Worm (Caenorhabditis elegans): ENCODE data around the gene ugt-55.

The ugt-55 gene

ce11 chrV:12295520-12295919 lies 39.0 kb downstream of the ugt-55 start (continued):
- TF ChIP-seq dpl-1 (GFP tag; optimal IDR thresholded peaks at IDR 0.05) (no peak), pqm-1 (tag; optimal IDR thresholded peaks at IDR 0.05) (no peak), irx-1 (tag; optimal IDR thresholded peaks at IDR 0.05) (peak; percentile 25), lin-14 (GFP tag; optimal IDR thresholded peaks at IDR 0.05) (peak; percentile 56), aly-2 (tag; optimal IDR thresholded peaks at IDR 0.05) (no peak), skn-1 (tag; optimal IDR thresholded peaks at IDR 0.05) (no peak), nhr-237 (tag; optimal IDR thresholded peaks at IDR 0.05) (no peak), ztf-4 (tag; optimal IDR thresholded peaks at IDR 0.05) (no peak), sox-4 (tag; optimal IDR thresholded peaks at IDR 0.05) (no peak), unc-30 (tag; optimal IDR thresholded peaks at IDR 0.05) (no peak), mdl-1 (tag; optimal IDR thresholded peaks at IDR 0.05) (no peak), egl-27 (tag; optimal IDR thresholded peaks at IDR 0.05) (no peak), unc-86 (tag; optimal IDR thresholded peaks at IDR 0.05) (no peak), tlp-1 (tag; optimal IDR thresholded peaks at IDR 0.05) (no peak), dsc-1 (tag; optimal IDR thresholded peaks at IDR 0.05) (no peak), nhr-28 (tag; optimal IDR thresholded peaks at IDR 0.05) (no peak), nhr-20 (tag; optimal IDR thresholded peaks at IDR 0.05) (peak; percentile 36), lin-13 (GFP tag; optimal IDR thresholded peaks at IDR 0.05) (no peak), alr-1 (tag; optimal IDR thresholded peaks at IDR 0.05; ENCODE audit: borderline replicate concordance) (no peak), ceh-8 (GFP tag; optimal IDR thresholded peaks at IDR 0.05) (no peak), fkh-4 (tag; optimal IDR thresholded peaks at IDR 0.05; ENCODE audit: borderline replicate concordance) (no peak), unc-130 (tag; optimal IDR thresholded peaks at IDR 0.05) (peak; percentile 2), efl-3 (GFP tag; optimal IDR thresholded peaks at IDR 0.05) (peak; percentile 39), vab-15 (tag; optimal IDR thresholded peaks at IDR 0.05) (no peak), nhr-71 (tag; optimal IDR thresholded peaks at IDR 0.05) (peak; percentile 49), lir-3 (tag; optimal IDR thresholded peaks at IDR 0.05; ENCODE audit: poor library complexity) (no peak), swsn-7 (tag; optimal IDR thresholded peaks at IDR 0.05) (no peak), C16A3.4 (tag; optimal IDR thresholded peaks at IDR 0.05) (no peak), rnt-1 (tag; optimal IDR thresholded peaks at IDR 0.05) (peak; percentile 25), pax-3 (tag; optimal IDR thresholded peaks at IDR 0.05) (no peak), nhr-19 (GFP tag; conservative IDR thresholded peaks at IDR 0.05) (no peak; the same call in 1 of the 2 replicates), xbp-1 (tag; optimal IDR thresholded peaks at IDR 0.05) (no peak), C34B4.2 (tag; optimal IDR thresholded peaks at IDR 0.05) (no peak), mab-9 (GFP tag; IDR thresholded peaks at IDR 0.05) (no peak), hlh-4 (tag; optimal IDR thresholded peaks at IDR 0.05) (no peak), nhr-76 (tag; optimal IDR thresholded peaks at IDR 0.05) (no peak), mep-1 (tag; optimal IDR thresholded peaks at IDR 0.05) (peak; percentile 16), ceh-63 (GFP tag; optimal IDR thresholded peaks at IDR 0.05) (no peak), elt-3 (tag; optimal IDR thresholded peaks at IDR 0.05) (peak in 1 of 6 experiments; percentile 40), C04F5.9 (tag; optimal IDR thresholded peaks at IDR 0.05) (no peak)

DNA sequence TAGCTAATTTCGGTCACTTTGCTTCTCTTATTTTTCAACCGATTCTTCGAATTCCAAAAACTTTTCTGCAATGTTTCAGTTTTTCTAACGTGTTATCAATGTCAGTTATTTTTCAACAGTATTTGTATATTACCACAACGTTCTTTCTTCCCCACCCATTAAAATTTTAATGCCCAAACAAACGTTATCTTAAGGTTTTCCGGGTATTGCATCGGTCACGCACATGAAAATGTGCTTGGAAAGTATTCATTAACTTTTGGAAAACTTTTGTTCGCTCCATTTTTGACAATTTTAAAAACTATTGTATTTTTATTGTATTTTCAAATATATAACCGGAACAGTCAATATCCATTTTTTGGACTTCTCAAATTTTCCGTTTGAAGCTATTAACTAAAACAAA lies 39.6 kb downstream of the ugt-55 start:
- TF ChIP-seq ces-1 (GFP tag; optimal IDR thresholded peaks at IDR 0.05), result no peak
- TF ChIP-seq ceh-82 (tag; optimal IDR thresholded peaks at IDR 0.05), result no peak
- TF ChIP-seq C16A3.4 (tag; optimal IDR thresholded peaks at IDR 0.05), result no peak
- no peak for TF ChIP-seq C34B4.2 (tag; optimal IDR thresholded peaks at IDR 0.05)
- TF ChIP-seq mdl-1 (tag; optimal IDR thresholded peaks at IDR 0.05), result no peak
- no peak for TF ChIP-seq elt-3 (tag; optimal IDR thresholded peaks at IDR 0.05)
- TF ChIP-seq lin-35 (GFP tag; optimal IDR thresholded peaks at IDR 0.05), result peak in 1 of 2 experiments; percentile 7
- no peak for TF ChIP-seq rnt-1 (tag; optimal IDR thresholded peaks at IDR 0.05)
- no peak for TF ChIP-seq fkh-4 (tag; optimal IDR thresholded peaks at IDR 0.05; ENCODE audit: borderline replicate concordance)
- no peak for TF ChIP-seq nhr-237 (tag; optimal IDR thresholded peaks at IDR 0.05)
- TF ChIP-seq unc-86 (tag; optimal IDR thresholded peaks at IDR 0.05), result no peak
- TF ChIP-seq unc-30 (tag; optimal IDR thresholded peaks at IDR 0.05), result no peak
- TF ChIP-seq C04F5.9 (tag; optimal IDR thresholded peaks at IDR 0.05), result no peak
- TF ChIP-seq elt-2 (tag; optimal IDR thresholded peaks at IDR 0.05), result peak; percentile 65
- TF ChIP-seq tlp-1 (tag; optimal IDR thresholded peaks at IDR 0.05), result no peak
